Fruit fly (Drosophila melanogaster) whole organism, embryonic: ENCODE measurements around the gene geko.

Experiments used
- Antp ChIP-seq: fragments of 200-800 bp; sonication (Bioruptor generic); optimal IDR thresholded peaks from 3 replicates; lab custom pipeline; 2016; ENCODE audit warnings: missing biosample characterization, missing genetic modification characterization
- Blimp-1 ChIP-seq: fragments of 200-800 bp; sonication (Bioruptor generic); optimal IDR thresholded peaks from 3 replicates; lab custom pipeline; 2018; ENCODE audit warnings: missing biosample characterization, missing genetic modification characterization, mild to moderate bottlenecking, moderate library complexity, missing genetic modification reagents
- CG11504 ChIP-seq: fragments of 200-800 bp; sonication (Bioruptor generic); optimal IDR thresholded peaks from 3 replicates; lab custom pipeline; 2019; ENCODE audit warnings: missing biosample characterization, mild to moderate bottlenecking, missing genetic modification characterization, moderate library complexity
- CG12219 ChIP-seq: fragments of 200-800 bp; sonication (Bioruptor generic); optimal IDR thresholded peaks from 3 replicates; lab custom pipeline; 2018; ENCODE audit warnings: missing biosample characterization, mild to moderate bottlenecking, missing genetic modification characterization
- CG12744 ChIP-seq: fragments of 200-800 bp; sonication (Bioruptor generic); optimal IDR thresholded peaks from 2 replicates; lab custom pipeline; 2016; ENCODE audit warnings: missing biosample characterization, missing genetic modification characterization
- CG13296 ChIP-seq: fragments of 200-800 bp; sonication (Bioruptor generic); optimal IDR thresholded peaks from 3 replicates; lab custom pipeline; 2018; ENCODE audit warnings: missing biosample characterization, mild to moderate bottlenecking, missing genetic modification characterization
- CG14965 ChIP-seq: fragments of 200-800 bp; sonication (Bioruptor generic); optimal IDR thresholded peaks from 2 replicates; lab custom pipeline; 2016; ENCODE audit warnings: missing biosample characterization, missing genetic modification characterization, borderline replicate concordance
- CG16779 ChIP-seq: fragments of 200-800 bp; sonication (Bioruptor generic); IDR thresholded peaks from 2 replicates; pipeline ENCODE4 v1.3.6; 2022; ENCODE audit warnings: missing biosample characterization, missing genetic modification characterization
- CG2120 ChIP-seq: fragments of 200-800 bp; sonication (Bioruptor generic); optimal IDR thresholded peaks from 3 replicates; lab custom pipeline; 2016; ENCODE audit warnings: missing biosample characterization, missing genetic modification characterization
- CG2129 ChIP-seq: fragments of 200-800 bp; sonication (Bioruptor generic); IDR thresholded peaks from 2 replicates; pipeline ENCODE4 v1.3.6; 2022; ENCODE audit warnings: missing biosample characterization, missing genetic modification characterization; ENCODE audit not compliant: partially characterized antibody
- CG3065 ChIP-seq: fragments of 200-800 bp; sonication (Bioruptor generic); optimal IDR thresholded peaks from 2 replicates; lab custom pipeline; 2016; ENCODE audit warnings: missing biosample characterization, missing genetic modification characterization
- CG31388 ChIP-seq: fragments of 200-800 bp; sonication (Bioruptor generic); optimal IDR thresholded peaks from 2 replicates; lab custom pipeline; 2016; ENCODE audit warnings: missing biosample characterization, missing genetic modification characterization
- CG3847 ChIP-seq: fragments of 200-800 bp; sonication (Bioruptor generic); IDR thresholded peaks from 2 replicates; pipeline ENCODE4 v1.3.6; 2022; ENCODE audit warnings: missing biosample characterization, missing genetic modification characterization
- CG4282 ChIP-seq: fragments of 200-800 bp; sonication (Bioruptor generic); optimal IDR thresholded peaks from 2 replicates; lab custom pipeline; 2016; ENCODE audit warnings: missing biosample characterization, missing genetic modification characterization
- CG4404 ChIP-seq: fragments of 200-800 bp; sonication (Bioruptor generic); IDR thresholded peaks from 2 replicates; pipeline ENCODE4 v1.3.6; 2022; ENCODE audit warnings: missing biosample characterization, missing genetic modification characterization
- CG4707 ChIP-seq: fragments of 200-800 bp; sonication (Bioruptor generic); optimal IDR thresholded peaks from 2 replicates; lab custom pipeline; 2018; ENCODE audit warnings: missing biosample characterization, mild to moderate bottlenecking, missing genetic modification characterization, moderate library complexity
- CG6654 ChIP-seq: fragments of 200-800 bp; sonication (Bioruptor generic); optimal IDR thresholded peaks from 2 replicates; lab custom pipeline; 2017; ENCODE audit warnings: missing biosample characterization, mild to moderate bottlenecking, missing genetic modification characterization
- Deaf1 ChIP-seq: fragments of 200-800 bp; optimal IDR thresholded peaks from 3 replicates; lab custom pipeline; 2019; ENCODE audit warnings: missing biosample characterization, mild to moderate bottlenecking, missing genetic modification characterization, moderate library complexity
- ERR ChIP-seq: fragments of 200-800 bp; sonication (Bioruptor generic); optimal IDR thresholded peaks from 2 replicates; lab custom pipeline; 2016; ENCODE audit warnings: missing biosample characterization, missing genetic modification characterization
- Ets65A ChIP-seq: fragments of 200-800 bp; sonication (Bioruptor generic); peaks from one replicate; lab custom pipeline; 2016; ENCODE audit warnings: missing biosample characterization, missing genetic modification characterization
- GATAe ChIP-seq: fragments of 200-800 bp; sonication (Bioruptor generic); conservative IDR thresholded peaks from 2 replicates; pipeline ENCODE4 v1.3.6; 2022; ENCODE audit warnings: missing biosample characterization, missing genetic modification characterization
- NFAT ChIP-seq: fragments of 200-800 bp; sonication (Bioruptor generic); IDR thresholded peaks from 2 replicates; pipeline ENCODE4 v1.3.6; 2022; ENCODE audit warnings: missing biosample characterization, missing genetic modification characterization
- Nf-YC ChIP-seq: fragments of 200-800 bp; optimal IDR thresholded peaks from 3 replicates; lab custom pipeline; 2019; ENCODE audit warnings: missing biosample characterization, mild to moderate bottlenecking, missing genetic modification characterization, moderate library complexity
- PHDP ChIP-seq: fragments of 200-800 bp; sonication (Bioruptor generic); optimal IDR thresholded peaks from 3 replicates; lab custom pipeline; 2018; ENCODE audit warnings: missing biosample characterization, mild to moderate bottlenecking, missing genetic modification characterization, moderate library complexity
- Six4 ChIP-seq: fragments of 200-800 bp; sonication (Bioruptor generic); optimal IDR thresholded peaks from 2 replicates; lab custom pipeline; 2016; ENCODE audit warnings: missing biosample characterization, missing genetic modification characterization
- Sox100B ChIP-seq: fragments of 200-800 bp; sonication (Bioruptor generic); optimal IDR thresholded peaks from 3 replicates; lab custom pipeline; 2018; ENCODE audit warnings: missing biosample characterization, mild to moderate bottlenecking, missing genetic modification characterization
- Tbp ChIP-seq: fragments of >200 bp; optimal IDR thresholded peaks from 2 replicates; lab custom pipeline; 2018; ENCODE audit warnings: missing biosample characterization, missing genetic modification characterization
- aop ChIP-seq: fragments of 200-800 bp; sonication (Bioruptor generic); IDR thresholded peaks from 2 replicates; pipeline ENCODE4 v1.3.6; 2022; ENCODE audit warnings: missing biosample characterization, missing genetic modification characterization
- ash1 ChIP-seq: fragments of 200-800 bp; sonication (Bioruptor generic); optimal IDR thresholded peaks from 2 replicates; lab custom pipeline; 2018; ENCODE audit warnings: missing biosample characterization, mild to moderate bottlenecking, missing genetic modification characterization
- ato ChIP-seq: fragments of 200-800 bp; sonication (Bioruptor generic); IDR thresholded peaks from 2 replicates; pipeline ENCODE4 v1.3.6; 2022; ENCODE audit warnings: missing biosample characterization, missing genetic modification characterization; ENCODE audit not compliant: partially characterized antibody
- bigmax ChIP-seq: fragments of 200-800 bp; sonication (Bioruptor generic); optimal IDR thresholded peaks from 2 replicates; lab custom pipeline; 2018; ENCODE audit warnings: missing biosample characterization, mild to moderate bottlenecking, missing genetic modification characterization
- crc ChIP-seq: fragments of 200-800 bp; sonication (Bioruptor generic); optimal IDR thresholded peaks from 2 replicates; lab custom pipeline; 2016; ENCODE audit warnings: missing biosample characterization, missing genetic modification characterization
- dati ChIP-seq: fragments of 200-800 bp; sonication (Bioruptor generic); IDR thresholded peaks from 2 replicates; pipeline ENCODE4 v1.3.6; 2022; ENCODE audit warnings: missing biosample characterization, missing genetic modification characterization
- dysf ChIP-seq: fragments of 200-800 bp; sonication (Bioruptor generic); IDR thresholded peaks from 3 replicates; pipeline ENCODE4 v1.3.6; 2022; ENCODE audit warnings: missing biosample characterization, missing genetic modification characterization
- fd96Cb ChIP-seq: fragments of 200-800 bp; sonication (Bioruptor generic); optimal IDR thresholded peaks from 2 replicates; lab custom pipeline; 2018; ENCODE audit warnings: missing biosample characterization, mild to moderate bottlenecking, missing genetic modification characterization, moderate library complexity
- klu ChIP-seq: fragments of 200-800 bp; sonication (Bioruptor generic); IDR thresholded peaks from 2 replicates; pipeline ENCODE4 v1.3.6; 2022; ENCODE audit warnings: missing biosample characterization, missing genetic modification characterization
- lilli ChIP-seq: fragments of 200-800 bp; sonication (Bioruptor generic); optimal IDR thresholded peaks from 3 replicates; lab custom pipeline; 2016; ENCODE audit warnings: missing biosample characterization, missing genetic modification characterization
- lola ChIP-seq, 3 experiments: fragments of >200 bp in 2 of 3; fragments of 200-800 bp in 1 of 3; sonication (Bioruptor generic) in 1 of 3; optimal IDR thresholded peaks; 2 replicates each; lab custom pipeline; 2017 to 2019; ENCODE audit warnings: missing biosample characterization in 3 of 3, missing genetic modification characterization in 3 of 3, mild to moderate bottlenecking in 1 of 3, moderate library complexity in 1 of 3
- oc ChIP-seq: fragments of 200-800 bp; sonication (Bioruptor generic); optimal IDR thresholded peaks from 2 replicates; lab custom pipeline; 2018; ENCODE audit warnings: missing biosample characterization, mild to moderate bottlenecking, missing genetic modification characterization, moderate library complexity
- odd ChIP-seq: fragments of 200-800 bp; sonication (Bioruptor generic); optimal IDR thresholded peaks from 2 replicates; lab custom pipeline; 2017; ENCODE audit warnings: missing biosample characterization, mild to moderate bottlenecking, missing genetic modification characterization
- peb ChIP-seq: fragments of 200-800 bp; sonication (Bioruptor generic); IDR thresholded peaks from 2 replicates; pipeline ENCODE4 v1.3.6; 2022; ENCODE audit warnings: missing biosample characterization, missing genetic modification characterization
- prd ChIP-seq, 3 experiments: fragments of >200 bp in 2 of 3; fragments of 200-800 bp in 1 of 3; sonication (Bioruptor generic) in 1 of 3; optimal IDR thresholded peaks in 2 of 3; IDR thresholded peaks in 1 of 3; 2 replicates in 2 of 3; 3 replicates in 1 of 3; pipeline versions ENCODE4 v1.3.6 to Lab custom; 2017 to 2022; ENCODE audit warnings: missing biosample characterization in 1 of 3, missing genetic modification characterization in 1 of 3
- psq ChIP-seq: fragments of 200-800 bp; sonication (Bioruptor generic); optimal IDR thresholded peaks from 2 replicates; lab custom pipeline; 2017; ENCODE audit warnings: missing biosample characterization, missing genetic modification characterization
- stc ChIP-seq: fragments of 200-800 bp; sonication (Bioruptor generic); IDR thresholded peaks from 2 replicates; pipeline ENCODE4 v1.3.6; 2022; ENCODE audit warnings: missing biosample characterization, missing genetic modification characterization
- toy ChIP-seq: fragments of 200-800 bp; sonication (Bioruptor generic); IDR thresholded peaks from 2 replicates; pipeline ENCODE4 v1.3.6; 2022; ENCODE audit warnings: missing biosample characterization, missing genetic modification characterization
- tx ChIP-seq: fragments of 200-800 bp; sonication (Bioruptor generic); optimal IDR thresholded peaks from 2 replicates; lab custom pipeline; 2016; ENCODE audit warnings: missing biosample characterization, missing genetic modification characterization
- vfl ChIP-seq: fragments of 200-800 bp; sonication (Bioruptor generic); optimal IDR thresholded peaks from 2 replicates; lab custom pipeline; 2016; ENCODE audit warnings: missing biosample characterization, missing genetic modification characterization
- yki ChIP-seq: fragments of >200 bp; optimal IDR thresholded peaks from 3 replicates; lab custom pipeline; 2018

Gene geko

dm6 chr3L:18106021-18106944 is 32.9 kb upstream of the geko start, which contains the start of the genes CG13698 and mRpS26 (continued):
- TF ChIP-seq dati (GFP tag; lab: Robert Waterston, UW) (no peak), bigmax (GFP tag; lab: Kevin White, UChicago) (no peak), CG12744 (GFP tag; lab: Kevin White, UChicago) (no peak), aop (GFP tag; lab: Robert Waterston, UW) (no peak), Deaf1 (tag; lab: Kevin White, UChicago) (peak; percentile 60), ash1 (no peak), ERR (GFP tag; lab: Kevin White, UChicago) (no peak), CG13296 (GFP tag; lab: Kevin White, UChicago) (peak; percentile 72), lola (GFP tag; optimal IDR thresholded peaks at IDR 0.05; lab: Kevin White, UChicago) (peak in 1 of 3 experiments; percentile 75), Blimp-1 (GFP tag; lab: Kevin White, UChicago) (peak; percentile 58), peb (no peak), toy (no peak), CG12219 (peak; percentile 36), CG2120 (peak; percentile 77), Nf-YC (peak; percentile 78), Ets65A (peak; percentile 91), dysf (GFP tag; lab: Robert Waterston, UW) (peak; percentile 68; the same call in 1 of the 3 replicates), vfl (GFP tag; lab: Kevin White, UChicago) (peak; percentile 37), PHDP (tag; lab: Kevin White, UChicago) (peak; percentile 66), klu (GFP tag; lab: Robert Waterston, UW) (peak; percentile 29; the same call in 1 of the 2 replicates), CG4404 (GFP tag; lab: Robert Waterston, UW) (peak; percentile 39; the same call in 1 of the 2 replicates), Tbp (GFP tag; lab: Kevin White, UChicago) (no peak), Antp (GFP tag; lab: Kevin White, UChicago) (no peak), crc (no peak), CG14965 (GFP tag; lab: Kevin White, UChicago) (no peak), CG4707 (GFP tag; lab: Kevin White, UChicago) (no peak), CG6654 (GFP tag; lab: Kevin White, UChicago) (no peak), psq (GFP tag; lab: Kevin White, UChicago) (peak; percentile 50), CG3065 (no peak), tx (no peak), fd96Cb (peak; percentile 60), lilli (GFP tag; lab: Kevin White, UChicago) (peak; percentile 71), NFAT (GFP tag; lab: Robert Waterston, UW) (0 out of 2 replicates have a peak, but pooled peaks have one; percentile 26), CG3847 (GFP tag; lab: Robert Waterston, UW) (peak; percentile 59; the same call in 1 of the 2 replicates), stc (GFP tag; lab: Robert Waterston, UW) (no peak), CG16779 (GFP tag; lab: Robert Waterston, UW) (0 out of 2 replicates have a peak, but pooled peaks have one; percentile 41), Six4 (GFP tag; lab: Kevin White, UChicago) (peak; percentile 66), CG11504 (tag; lab: Kevin White, UChicago) (peak; percentile 77), GATAe (GFP tag; lab: Robert Waterston, UW) (no peak), Sox100B (GFP tag; lab: Kevin White, UChicago) (peak; percentile 72), odd (peak; percentile 65), yki (lab: Kevin White, UChicago) (no peak), CG2129 (GFP tag; lab: Robert Waterston, UW) (no peak), ato (0 out of 2 replicates have a peak, but pooled peaks have one; percentile 29), CG4282 (GFP tag; lab: Kevin White, UChicago) (no peak), oc (peak; percentile 59), prd (optimal IDR thresholded peaks at IDR 0.05; lab: Kevin White, UChicago) (no peak), prd (GFP tag; IDR thresholded peaks at IDR 0.05; lab: Robert Waterston, UW) (peak; percentile 75), CG31388 (GFP tag; lab: Kevin White, UChicago) (no peak)
